Fruit fly (Drosophila melanogaster) whole organism, embryonic: ENCODE measurements around the gene Pcyt1.

ENCODE experiments used
- BEAF-32 ChIP-seq: fragments of 200-800 bp; sonication (Bioruptor generic); optimal IDR thresholded peaks from 3 replicates; lab custom pipeline; 2017; ENCODE audit warnings: missing biosample characterization, missing genetic modification characterization, mild to moderate bottlenecking, moderate library complexity, missing genetic modification reagents
- CG10462 ChIP-seq: fragments of 200-800 bp; sonication (Bioruptor generic); optimal IDR thresholded peaks from 2 replicates; lab custom pipeline; 2016; ENCODE audit warnings: missing biosample characterization, missing genetic modification characterization
- CG10979 ChIP-seq: fragments of 200-800 bp; sonication (Bioruptor generic); optimal IDR thresholded peaks from 2 replicates; lab custom pipeline; 2018; ENCODE audit warnings: missing biosample characterization, mild to moderate bottlenecking, missing genetic modification characterization, moderate library complexity
- CG11695 ChIP-seq: fragments of 200-800 bp; sonication (Bioruptor generic); IDR thresholded peaks from 3 replicates; pipeline ENCODE4 v1.3.6; 2022; ENCODE audit warnings: missing biosample characterization, missing genetic modification characterization
- CG11696 ChIP-seq: fragments of 200-800 bp; sonication (Bioruptor generic); IDR thresholded peaks from 2 replicates; pipeline ENCODE4 v1.3.6; 2022; ENCODE audit warnings: missing biosample characterization, missing genetic modification characterization
- CG11723 ChIP-seq: fragments of 200-800 bp; sonication (Bioruptor generic); optimal IDR thresholded peaks from 2 replicates; lab custom pipeline; 2017; ENCODE audit warnings: missing biosample characterization, mild to moderate bottlenecking, missing genetic modification characterization
- CG13775 ChIP-seq: fragments of 200-800 bp; sonication (Bioruptor generic); optimal IDR thresholded peaks from 3 replicates; lab custom pipeline; 2017; ENCODE audit warnings: missing biosample characterization, mild to moderate bottlenecking, missing genetic modification characterization
- CG14860 ChIP-seq: fragments of 200-800 bp; sonication (Bioruptor generic); IDR thresholded peaks from 3 replicates; pipeline ENCODE4 v1.3.6; 2022; ENCODE audit warnings: missing biosample characterization, missing genetic modification characterization; ENCODE audit not compliant: partially characterized antibody
- CG15011 ChIP-seq: fragments of 200-800 bp; sonication (Bioruptor generic); optimal IDR thresholded peaks from 3 replicates; lab custom pipeline; 2018; ENCODE audit warnings: missing biosample characterization, mild to moderate bottlenecking, missing genetic modification characterization
- CG16813 ChIP-seq: fragments of 200-800 bp; sonication (Bioruptor generic); IDR thresholded peaks from 3 replicates; pipeline ENCODE4 v1.3.6; 2022; ENCODE audit warnings: missing biosample characterization, missing genetic modification characterization; ENCODE audit not compliant: partially characterized antibody
- CG18599 ChIP-seq: fragments of 200-800 bp; sonication (Bioruptor generic); optimal IDR thresholded peaks from 3 replicates; lab custom pipeline; 2017; ENCODE audit warnings: missing biosample characterization, missing genetic modification characterization, mild to moderate bottlenecking, moderate library complexity, missing genetic modification reagents
- CG30431 ChIP-seq: fragments of 200-800 bp; sonication (Bioruptor generic); optimal IDR thresholded peaks from 2 replicates; lab custom pipeline; 2017; ENCODE audit warnings: missing biosample characterization, missing genetic modification characterization
- CG32767 ChIP-seq: fragments of 200-800 bp; sonication (Bioruptor generic); IDR thresholded peaks from 2 replicates; pipeline ENCODE4 v1.3.6; 2022; ENCODE audit warnings: missing biosample characterization, missing genetic modification characterization
- CG4617 ChIP-seq: fragments of 200-800 bp; sonication (Bioruptor generic); optimal IDR thresholded peaks from 3 replicates; lab custom pipeline; 2016; ENCODE audit warnings: missing biosample characterization, missing genetic modification characterization, borderline replicate concordance
- CG4707 ChIP-seq: fragments of 200-800 bp; sonication (Bioruptor generic); optimal IDR thresholded peaks from 2 replicates; lab custom pipeline; 2018; ENCODE audit warnings: missing biosample characterization, mild to moderate bottlenecking, missing genetic modification characterization, moderate library complexity
- CG6813 ChIP-seq: fragments of 200-800 bp; sonication (Bioruptor generic); optimal IDR thresholded peaks from 2 replicates; lab custom pipeline; 2017; ENCODE audit warnings: missing biosample characterization, missing genetic modification characterization, mild to moderate bottlenecking, moderate library complexity, missing genetic modification reagents
- CG8388 ChIP-seq: fragments of 200-800 bp; sonication (Bioruptor generic); optimal IDR thresholded peaks from 2 replicates; lab custom pipeline; 2019; ENCODE audit warnings: missing biosample characterization, mild to moderate bottlenecking, missing genetic modification characterization, moderate library complexity
- CG8924 ChIP-seq: fragments of 200-800 bp; optimal IDR thresholded peaks from 3 replicates; lab custom pipeline; 2019; ENCODE audit warnings: missing biosample characterization, mild to moderate bottlenecking, missing genetic modification characterization, moderate library complexity
- CkIIα-i1 ChIP-seq: fragments of 200-800 bp; sonication (Bioruptor generic); IDR thresholded peaks from 2 replicates; pipeline ENCODE4 v1.3.6; 2022; ENCODE audit warnings: missing biosample characterization, missing genetic modification characterization
- CrebB ChIP-seq: fragments of 200-800 bp; sonication (Bioruptor generic); optimal IDR thresholded peaks from 3 replicates; lab custom pipeline; 2018; ENCODE audit warnings: missing biosample characterization, mild to moderate bottlenecking, missing genetic modification characterization
- D ChIP-seq, 2 experiments: fragments of 200-800 bp in 1 of 2; fragments of >200 bp in 1 of 2; sonication (Bioruptor generic) in 1 of 2; optimal IDR thresholded peaks; 2 replicates in 1 of 2; 3 replicates in 1 of 2; lab custom pipeline; 2017; ENCODE audit warnings: mild to moderate bottlenecking in 1 of 2, missing biosample characterization in 1 of 2, missing genetic modification characterization in 1 of 2, missing genetic modification reagents in 1 of 2
- Dip2 ChIP-seq: fragments of 200-800 bp; sonication (Bioruptor generic); IDR thresholded peaks from 2 replicates; pipeline ENCODE4 v1.3.6; 2022; ENCODE audit warnings: missing biosample characterization, missing genetic modification characterization
- E2f2 ChIP-seq: fragments of 200-800 bp; sonication (Bioruptor generic); IDR thresholded peaks from 2 replicates; pipeline ENCODE4 v1.3.6; 2022; ENCODE audit warnings: missing biosample characterization, missing genetic modification characterization
- ERR ChIP-seq: fragments of 200-800 bp; sonication (Bioruptor generic); optimal IDR thresholded peaks from 2 replicates; lab custom pipeline; 2016; ENCODE audit warnings: missing biosample characterization, missing genetic modification characterization
- Eip74EF ChIP-seq, 2 experiments: fragments of 200-800 bp in 1 of 2; fragments of >200 bp in 1 of 2; sonication (Bioruptor generic) in 1 of 2; optimal IDR thresholded peaks; 2 replicates each; lab custom pipeline; 2017 to 2019; ENCODE audit warnings: missing biosample characterization in 2 of 2, missing genetic modification characterization in 2 of 2, mild to moderate bottlenecking in 1 of 2, moderate library complexity in 1 of 2
- Fer3 ChIP-seq: fragments of 200-800 bp; sonication (Bioruptor generic); optimal IDR thresholded peaks from 2 replicates; lab custom pipeline; 2018; ENCODE audit warnings: missing biosample characterization, mild to moderate bottlenecking, missing genetic modification characterization, moderate library complexity
- HmgD ChIP-seq: fragments of 200-800 bp; sonication (Bioruptor generic); optimal IDR thresholded peaks from 3 replicates; lab custom pipeline; 2016; ENCODE audit warnings: missing biosample characterization, missing genetic modification characterization
- HmgZ ChIP-seq: fragments of 200-800 bp; sonication (Bioruptor generic); optimal IDR thresholded peaks from 2 replicates; lab custom pipeline; 2018; ENCODE audit warnings: missing biosample characterization, mild to moderate bottlenecking, missing genetic modification characterization
- Lpt ChIP-seq: fragments of >200 bp; optimal IDR thresholded peaks from 2 replicates; lab custom pipeline; 2018; ENCODE audit warnings: missing biosample characterization, missing genetic modification characterization
- Optix ChIP-seq: fragments of 200-800 bp; sonication (Bioruptor generic); IDR thresholded peaks from 3 replicates; pipeline ENCODE4 v1.3.6; 2022; ENCODE audit warnings: missing biosample characterization, missing genetic modification characterization
- al ChIP-seq: fragments of 200-800 bp; sonication (Bioruptor generic); IDR thresholded peaks from 2 replicates; pipeline ENCODE4 v1.3.6; 2022; ENCODE audit warnings: missing biosample characterization, missing genetic modification characterization
- bab2 ChIP-seq: fragments of 200-800 bp; sonication (Bioruptor generic); optimal IDR thresholded peaks from 2 replicates; lab custom pipeline; 2016; ENCODE audit warnings: missing biosample characterization, missing genetic modification characterization
- bowl ChIP-seq: fragments of 200-800 bp; sonication (Bioruptor generic); IDR thresholded peaks from 2 replicates; pipeline ENCODE4 v1.3.6; 2022; ENCODE audit warnings: missing biosample characterization, missing genetic modification characterization
- bsh ChIP-seq, 2 experiments: fragments of 200-800 bp; sonication (Bioruptor generic); optimal IDR thresholded peaks; 2 replicates each; lab custom pipeline; 2017 to 2018; ENCODE audit warnings: mild to moderate bottlenecking in 2 of 2, missing biosample characterization in 2 of 2, missing genetic modification characterization in 2 of 2, moderate library complexity in 1 of 2
- cwo ChIP-seq: fragments of 200-800 bp; sonication (Bioruptor generic); optimal IDR thresholded peaks from 3 replicates; lab custom pipeline; 2017; ENCODE audit warnings: missing biosample characterization, missing genetic modification characterization, mild to moderate bottlenecking, moderate library complexity, missing genetic modification reagents
- dmrt99B ChIP-seq: fragments of 200-800 bp; sonication (Bioruptor generic); optimal IDR thresholded peaks from 2 replicates; lab custom pipeline; 2018; ENCODE audit warnings: missing biosample characterization, mild to moderate bottlenecking, missing genetic modification characterization, moderate library complexity
- ewg ChIP-seq: fragments of 200-800 bp; sonication (Bioruptor generic); optimal IDR thresholded peaks from 3 replicates; lab custom pipeline; 2017; ENCODE audit warnings: mild to moderate bottlenecking, missing biosample characterization, missing genetic modification reagents, missing genetic modification characterization
- kah ChIP-seq: fragments of 200-800 bp; sonication (Bioruptor generic); optimal IDR thresholded peaks from 2 replicates; lab custom pipeline; 2018; ENCODE audit warnings: missing biosample characterization, mild to moderate bottlenecking, missing genetic modification characterization
- nmo ChIP-seq: fragments of 200-800 bp; sonication (Bioruptor generic); optimal IDR thresholded peaks from 2 replicates; lab custom pipeline; 2018; ENCODE audit warnings: missing biosample characterization, mild to moderate bottlenecking, missing genetic modification characterization, moderate library complexity
- nom ChIP-seq: fragments of 200-800 bp; sonication (Bioruptor generic); optimal IDR thresholded peaks from 2 replicates; lab custom pipeline; 2017; ENCODE audit warnings: missing biosample characterization, missing genetic modification characterization, mild to moderate bottlenecking, moderate library complexity, missing genetic modification reagents
- org-1 ChIP-seq: fragments of 200-800 bp; sonication (Bioruptor generic); optimal IDR thresholded peaks from 2 replicates; lab custom pipeline; 2017; ENCODE audit warnings: missing biosample characterization, missing genetic modification characterization
- pho ChIP-seq: fragments of 200-800 bp; sonication (Bioruptor generic); optimal IDR thresholded peaks from 2 replicates; lab custom pipeline; 2016; ENCODE audit warnings: missing biosample characterization, missing genetic modification characterization
- pum ChIP-seq: fragments of 200-800 bp; sonication (Bioruptor generic); optimal IDR thresholded peaks from 2 replicates; lab custom pipeline; 2016; ENCODE audit warnings: missing biosample characterization, missing genetic modification characterization
- sens-2 ChIP-seq: fragments of 200-800 bp; sonication (Bioruptor generic); IDR thresholded peaks from 2 replicates; pipeline ENCODE4 v1.3.6; 2022; ENCODE audit warnings: missing biosample characterization, missing genetic modification characterization
- sima ChIP-seq: fragments of 200-800 bp; sonication (Bioruptor generic); optimal IDR thresholded peaks from 2 replicates; lab custom pipeline; 2016; ENCODE audit warnings: missing biosample characterization, missing genetic modification characterization
- sqz ChIP-seq: fragments of 200-800 bp; sonication (Bioruptor generic); optimal IDR thresholded peaks from 3 replicates; lab custom pipeline; 2018; ENCODE audit warnings: missing biosample characterization, mild to moderate bottlenecking, missing genetic modification characterization
- stc ChIP-seq: fragments of 200-800 bp; sonication (Bioruptor generic); IDR thresholded peaks from 2 replicates; pipeline ENCODE4 v1.3.6; 2022; ENCODE audit warnings: missing biosample characterization, missing genetic modification characterization
- twi ChIP-seq: fragments of 200-800 bp; optimal IDR thresholded peaks from 2 replicates; lab custom pipeline; 2019; ENCODE audit warnings: missing biosample characterization, mild to moderate bottlenecking, missing genetic modification characterization, moderate library complexity
- wor ChIP-seq: fragments of 200-800 bp; sonication (Bioruptor generic); IDR thresholded peaks from 2 replicates; pipeline ENCODE4 v1.3.6; 2022; ENCODE audit warnings: missing biosample characterization, missing genetic modification characterization

Pcyt1 gene

DNA sequence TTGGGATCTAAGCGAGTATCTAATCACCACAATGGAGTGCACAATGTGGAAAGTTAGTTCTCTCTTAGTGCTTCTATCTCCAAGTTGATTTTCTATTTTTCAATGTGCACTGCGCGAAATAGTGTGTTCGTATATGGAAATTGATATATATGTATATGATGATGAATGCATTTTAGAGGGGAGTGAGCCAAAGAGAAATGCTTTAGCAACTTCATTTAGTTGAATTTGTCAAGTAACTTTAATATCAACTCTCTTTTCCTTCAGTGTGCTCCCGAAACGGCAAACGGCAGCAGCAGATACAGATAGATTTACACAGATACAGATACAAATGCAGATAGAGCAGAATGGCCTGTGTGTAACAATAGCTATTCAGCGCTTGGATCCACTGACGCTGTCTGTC lies 38.1 kb downstream of the Pcyt1 start (continued):
- TF ChIP-seq wor (GFP tag; lab: Robert Waterston, UW): no peak; the same call in 1 of the 2 replicates
- peak; percentile 28 for TF ChIP-seq twi
- TF ChIP-seq HmgD (GFP tag; lab: Kevin White, UChicago): no peak
- no peak for TF ChIP-seq sima (GFP tag; lab: Kevin White, UChicago)
- TF ChIP-seq Optix (GFP tag; lab: Robert Waterston, UW): peak; percentile 65; the same call in 2 of the 3 replicates
- TF ChIP-seq sens-2 (GFP tag; lab: Robert Waterston, UW): peak; percentile 53; the same call in 1 of the 2 replicates
- TF ChIP-seq CG32767 (GFP tag; lab: Robert Waterston, UW): 0 out of 2 replicates have a peak, but pooled peaks have one; percentile 14
- no peak for TF ChIP-seq CG14860 (GFP tag; lab: Robert Waterston, UW)
- TF ChIP-seq al (GFP tag; lab: Robert Waterston, UW): no peak
- TF ChIP-seq CG11695 (GFP tag; lab: Robert Waterston, UW): peak; percentile 56; the same call in 1 of the 3 replicates
- peak; percentile 58 for TF ChIP-seq stc (GFP tag; lab: Robert Waterston, UW)
- peak; percentile 48 for TF ChIP-seq CG11723
- TF ChIP-seq BEAF-32 (GFP tag; lab: Kevin White, UChicago): no peak
- TF ChIP-seq cwo (GFP tag; lab: Kevin White, UChicago): peak; percentile 24
- peak; percentile 52 for TF ChIP-seq CG30431 (GFP tag; lab: Kevin White, UChicago)
- TF ChIP-seq Dip2: no peak
- TF ChIP-seq CG18599 (GFP tag; lab: Kevin White, UChicago): no peak
- TF ChIP-seq E2f2 (GFP tag; lab: Robert Waterston, UW): no peak
- TF ChIP-seq sqz (GFP tag; lab: Kevin White, UChicago): no peak
- TF ChIP-seq ERR (GFP tag; lab: Kevin White, UChicago): peak; percentile 39
- TF ChIP-seq nom (GFP tag; lab: Kevin White, UChicago): no peak
- peak; percentile 57 for TF ChIP-seq ewg (GFP tag; lab: Kevin White, UChicago)
- no peak for TF ChIP-seq CG10979 (tag; lab: Kevin White, UChicago)
- peak; percentile 45 for TF ChIP-seq org-1 (GFP tag; lab: Kevin White, UChicago)
- TF ChIP-seq CrebB (tag; lab: Kevin White, UChicago): peak; percentile 12
- no peak for TF ChIP-seq CG16813 (GFP tag; lab: Robert Waterston, UW)
- TF ChIP-seq nmo (GFP tag; lab: Kevin White, UChicago): peak; percentile 73
- peak; percentile 52 for TF ChIP-seq CG4707 (GFP tag; lab: Kevin White, UChicago)
- TF ChIP-seq Lpt (GFP tag; lab: Kevin White, UChicago): no peak
- TF ChIP-seq HmgZ (tag; lab: Kevin White, UChicago): peak; percentile 39
- TF ChIP-seq CG4617 (GFP tag; lab: Kevin White, UChicago): peak; percentile 16
- TF ChIP-seq pum: peak; percentile 46
- TF ChIP-seq CkIIα-i1: no peak
- peak; percentile 62 for TF ChIP-seq dmrt99B (tag; lab: Kevin White, UChicago)
- peak; percentile 38 for TF ChIP-seq CG13775
- peak; percentile 69 for TF ChIP-seq CG8924 (tag; lab: Kevin White, UChicago)
- TF ChIP-seq bab2 (GFP tag; lab: Kevin White, UChicago): peak; percentile 69
- TF ChIP-seq CG11696 (GFP tag; lab: Robert Waterston, UW): peak; percentile 37; the same call in 1 of the 2 replicates
- TF ChIP-seq kah (GFP tag; lab: Kevin White, UChicago): no peak
- TF ChIP-seq CG15011 (GFP tag; lab: Kevin White, UChicago): no peak
- TF ChIP-seq CG10462 (GFP tag; lab: Kevin White, UChicago): peak; percentile 29
- peak in 1 of 2 experiments; percentile 46 for TF ChIP-seq Eip74EF (GFP tag; optimal IDR thresholded peaks at IDR 0.05; lab: Kevin White, UChicago)
- no peak for TF ChIP-seq pho (GFP tag; lab: Kevin White, UChicago)
- peak; percentile 57; the same call in 1 of the 2 replicates for TF ChIP-seq bowl (GFP tag; lab: Robert Waterston, UW)
- peak; percentile 26 for TF ChIP-seq Fer3
- TF ChIP-seq CG8388 (GFP tag; lab: Kevin White, UChicago): peak; percentile 62
- peak; percentile 46 to 86 for TF ChIP-seq bsh (GFP tag; optimal IDR thresholded peaks at IDR 0.05; lab: Kevin White, UChicago)
- no peak for TF ChIP-seq CG6813 (GFP tag; lab: Kevin White, UChicago)
- TF ChIP-seq D (optimal IDR thresholded peaks at IDR 0.05; lab: Kevin White, UChicago): no peak
- no peak for TF ChIP-seq D (GFP tag; optimal IDR thresholded peaks at IDR 0.05; lab: Kevin White, UChicago)
